Fruit fly (Drosophila melanogaster) Kc167 (cell line): ENCODE measurements around the gene CG42526.

Source experiments
- Myc ChIP-seq: fragments of >200 bp; optimal IDR thresholded peaks from 2 replicates; lab custom pipeline; 2017; ENCODE audit warnings: missing external identifiers
- Sin3A ChIP-seq: fragments of >200 bp; optimal IDR thresholded peaks from 2 replicates; lab custom pipeline; 2018; ENCODE audit warnings: missing external identifiers
- h ChIP-seq: fragments of >200 bp; optimal IDR thresholded peaks from 3 replicates; lab custom pipeline; 2018; ENCODE audit warnings: missing external identifiers
- insv ChIP-seq: fragments of >200 bp; optimal IDR thresholded peaks from 3 replicates; lab custom pipeline; 2018; ENCODE audit warnings: missing external identifiers
- psq ChIP-seq: fragments of >200 bp; optimal IDR thresholded peaks from 2 replicates; lab custom pipeline; 2017; ENCODE audit warnings: missing external identifiers
- ttk ChIP-seq: sonication (Bioruptor generic); optimal IDR thresholded peaks from 2 replicates; lab custom pipeline; 2017; ENCODE audit warnings: missing external identifiers

dm6 chr3L:9426656-9427294 is 8.4 kb downstream of the CG42526 start, which contains the start of the genes Atat and Shc:
- TF ChIP-seq h (lab: Kevin White, UChicago): no peak
- no peak for TF ChIP-seq psq
- no peak for TF ChIP-seq insv (lab: Kevin White, UChicago)
- no peak for TF ChIP-seq Myc (lab: Kevin White, UChicago)
- TF ChIP-seq ttk (lab: Kevin White, UChicago): no peak
- TF ChIP-seq Sin3A (lab: Kevin White, UChicago): no peak
